Worm (Caenorhabditis elegans): Measurements from ENCODE around the gene clk-1.
A peak's percentile ranks its signal among the peaks of the same experiment; 100 is the strongest.

The clk-1 gene

DNA sequence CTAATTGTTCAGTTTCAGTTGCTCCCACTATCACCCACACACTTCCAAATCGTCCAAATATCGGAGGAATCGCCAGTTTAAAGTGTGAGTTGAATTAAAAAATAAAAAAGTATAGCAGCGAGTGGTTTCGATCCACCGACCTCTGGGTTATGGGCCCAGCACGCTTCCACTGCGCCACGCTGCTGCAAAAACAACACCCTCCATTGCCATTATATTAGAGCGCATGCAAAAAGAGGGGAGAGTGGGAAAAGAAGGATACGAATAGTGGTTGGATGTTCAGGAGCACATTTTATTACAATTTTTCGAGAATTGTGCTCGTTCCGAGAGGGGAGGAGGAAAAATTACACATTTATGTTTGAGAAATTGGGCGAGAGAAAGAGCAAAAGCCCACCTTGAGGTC is 17.2 kb downstream of the clk-1 start (continued):
- TF ChIP-seq fkh-10 (GFP tag; optimal IDR thresholded peaks at IDR 0.05) (peak; percentile 34), ceh-18 (tag; optimal IDR thresholded peaks at IDR 0.05) (peak; percentile 85), T23F11.4 (GFP tag; optimal IDR thresholded peaks at IDR 0.05) (peak; percentile 81), ceh-2 (tag; optimal IDR thresholded peaks at IDR 0.05) (peak; percentile 80), ttx-3 (tag; optimal IDR thresholded peaks at IDR 0.05) (peak; percentile 85), ceh-9 (tag; optimal IDR thresholded peaks at IDR 0.05) (peak; percentile 77), pros-1 (tag; optimal IDR thresholded peaks at IDR 0.05) (no peak), K09A11.1 (tag; optimal IDR thresholded peaks at IDR 0.05; ENCODE audit: insufficient read depth) (peak; percentile 70), unc-55 (GFP tag; optimal IDR thresholded peaks at IDR 0.05) (no peak), unc-3 (GFP tag; conservative IDR thresholded peaks at IDR 0.05) (peak; percentile 82), unc-3 (tag; optimal IDR thresholded peaks at IDR 0.05) (peak; percentile 78), F13H6.1 (tag; optimal IDR thresholded peaks at IDR 0.05) (peak; percentile 91), pax-1 (tag; optimal IDR thresholded peaks at IDR 0.05) (no peak), hlh-13 (GFP tag; optimal IDR thresholded peaks at IDR 0.05) (peak; percentile 88), syd-9 (tag; optimal IDR thresholded peaks at IDR 0.05) (peak; percentile 91), pha-4 (tag; optimal IDR thresholded peaks at IDR 0.05) (no peak), gmeb-2 (tag; optimal IDR thresholded peaks at IDR 0.05) (peak; percentile 91), unc-42 (tag; optimal IDR thresholded peaks at IDR 0.05) (no peak), ztf-16 (tag; optimal IDR thresholded peaks at IDR 0.05) (peak; percentile 81), odd-2 (tag; optimal IDR thresholded peaks at IDR 0.05) (peak; percentile 67), elt-4 (tag; optimal IDR thresholded peaks at IDR 0.05) (no peak), ets-4 (tag; optimal IDR thresholded peaks at IDR 0.05) (peak; percentile 88), mec-3 (tag; optimal IDR thresholded peaks at IDR 0.05; ENCODE audit: borderline replicate concordance) (peak; percentile 44), pqm-1 (tag; optimal IDR thresholded peaks at IDR 0.05) (peak; percentile 81), hlh-15 (tag; optimal IDR thresholded peaks at IDR 0.05) (peak; percentile 63)

DNA sequence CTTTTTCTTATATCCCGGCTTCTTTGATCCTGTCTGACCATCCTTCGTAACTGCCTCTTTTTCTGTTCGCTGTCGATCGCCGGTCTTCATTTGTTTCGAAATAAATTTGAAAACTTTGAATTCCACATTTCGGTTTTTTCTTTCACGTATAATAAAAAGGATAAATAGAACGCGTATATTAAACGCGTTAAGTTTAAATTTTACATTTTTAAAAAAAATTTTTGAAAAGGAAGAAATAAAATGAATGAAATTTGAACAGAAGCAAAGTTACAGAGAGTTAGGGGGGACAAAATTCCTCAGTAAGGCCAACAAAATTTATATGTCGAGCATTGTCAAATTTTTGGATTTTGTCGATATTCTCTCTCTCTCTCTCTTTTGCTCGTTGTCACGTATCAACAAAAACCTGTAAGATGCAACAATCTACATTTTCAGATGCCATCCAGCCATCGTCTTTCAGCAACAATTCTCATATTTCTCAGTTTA is 24.1 kb downstream of the clk-1 start, which contains the start of the genes T15B12.2 and F52C9.5:
TSS of gene T15B12.2 (minus strand) at position 101 of the 483 bp plus-strand sequence.
TSS of gene F52C9.5 (plus strand) at position 433 of the 483 bp plus-strand sequence.
- TF ChIP-seq nhr-232 (tag; optimal IDR thresholded peaks at IDR 0.05) (no peak), ceh-18 (tag; optimal IDR thresholded peaks at IDR 0.05) (no peak), lim-6 (tag; optimal IDR thresholded peaks at IDR 0.05) (no peak)

DNA sequence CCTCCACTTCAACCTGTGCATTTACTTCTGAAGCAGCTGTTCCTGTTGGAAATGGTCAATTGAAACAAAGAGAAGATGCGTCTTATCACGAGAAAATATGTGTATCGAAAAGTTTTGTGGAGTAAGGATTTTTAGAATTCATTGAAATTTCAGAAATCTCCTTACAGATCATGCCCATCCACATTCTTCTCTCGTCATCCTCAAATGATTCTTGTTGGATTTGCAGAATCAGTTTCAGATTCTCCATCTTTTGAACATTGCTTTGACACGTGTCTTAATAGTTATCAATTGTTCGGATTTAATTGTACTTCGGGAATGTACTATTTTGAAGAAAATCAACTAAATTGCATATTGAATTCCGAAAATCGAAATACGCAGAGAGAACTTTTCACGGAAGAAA is 26.4 kb downstream of the clk-1 start:
- TF ChIP-seq dmd-4 (tag; optimal IDR thresholded peaks at IDR 0.05; ENCODE audit: borderline replicate concordance) (no peak), ama-1 (optimal IDR thresholded peaks at IDR 0.05) (no peak)

DNA sequence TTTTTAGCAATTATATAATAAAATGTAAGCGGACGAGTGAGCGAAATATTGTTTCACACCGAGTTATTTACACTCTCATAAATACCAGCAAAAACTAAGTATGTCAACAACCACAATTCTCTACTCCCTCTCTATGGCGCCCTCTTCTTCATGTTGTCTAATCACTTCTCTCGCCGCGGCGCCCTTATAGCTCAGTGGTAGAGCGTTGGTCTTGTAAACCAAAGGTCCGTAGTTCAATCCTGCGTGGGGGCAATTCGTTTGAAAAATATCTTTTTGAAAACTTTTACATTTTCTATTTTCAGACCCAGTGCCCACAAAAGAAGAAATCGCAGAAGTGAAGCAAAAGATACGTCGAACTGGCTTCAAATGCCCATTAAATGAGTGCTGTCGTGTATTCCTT is 28.0 kb downstream of the clk-1 start:
- TF ChIP-seq zip-5 (tag; optimal IDR thresholded peaks at IDR 0.05) (no peak), pha-4 (tag; optimal IDR thresholded peaks at IDR 0.05) (no peak), dmd-4 (tag; optimal IDR thresholded peaks at IDR 0.05; ENCODE audit: borderline replicate concordance) (no peak), ref-2 (tag; optimal IDR thresholded peaks at IDR 0.05) (peak; percentile 49), lim-6 (tag; optimal IDR thresholded peaks at IDR 0.05) (no peak), che-1 (tag; optimal IDR thresholded peaks at IDR 0.05) (peak; percentile 73), ceh-48 (tag; optimal IDR thresholded peaks at IDR 0.05) (peak; percentile 24), unc-55 (GFP tag; optimal IDR thresholded peaks at IDR 0.05) (no peak), ahr-1 (tag; optimal IDR thresholded peaks at IDR 0.05) (peak; percentile 5), hlh-6 (tag; optimal IDR thresholded peaks at IDR 0.05) (peak; percentile 54), lin-11 (tag; optimal IDR thresholded peaks at IDR 0.05) (peak; percentile 37), nfya-1 (tag; optimal IDR thresholded peaks at IDR 0.05) (no peak), unc-3 (GFP tag; conservative IDR thresholded peaks at IDR 0.05) (peak; percentile 71), unc-3 (tag; optimal IDR thresholded peaks at IDR 0.05) (peak; percentile 37), gmeb-2 (tag; optimal IDR thresholded peaks at IDR 0.05) (peak; percentile 66), pat-9 (tag; optimal IDR thresholded peaks at IDR 0.05) (peak; percentile 61), hlh-8 (tag; optimal IDR thresholded peaks at IDR 0.05) (no peak), pha-2 (tag; optimal IDR thresholded peaks at IDR 0.05) (peak; percentile 14), nhr-11 (tag; optimal IDR thresholded peaks at IDR 0.05) (no peak), elt-4 (tag; optimal IDR thresholded peaks at IDR 0.05) (no peak), unc-86 (tag; optimal IDR thresholded peaks at IDR 0.05) (peak; percentile 40), tbx-2 (tag; optimal IDR thresholded peaks at IDR 0.05) (peak; percentile 52), C38D4.7 (GFP tag; optimal IDR thresholded peaks at IDR 0.05) (peak; percentile 59), dve-1 (tag; optimal IDR thresholded peaks at IDR 0.05) (peak; percentile 59), odd-2 (tag; optimal IDR thresholded peaks at IDR 0.05) (no peak), rnt-1 (tag; optimal IDR thresholded peaks at IDR 0.05) (peak; percentile 44), pqm-1 (tag; optimal IDR thresholded peaks at IDR 0.05) (peak; percentile 75), ceh-45 (GFP tag; IDR thresholded peaks at IDR 0.05) (peak; percentile 85), ceh-18 (tag; optimal IDR thresholded peaks at IDR 0.05) (peak; percentile 67)
